Worm (Caenorhabditis elegans) whole organism, late embryonic: Measurements from ENCODE around the gene fut-6.

ENCODE experiments used
- C08G9.2 ChIP-seq: sonication (generic microtip); optimal IDR thresholded peaks from 2 replicates; lab custom pipeline; 2016; ENCODE audit warnings: mild to moderate bottlenecking, missing genetic modification characterization, moderate library complexity, missing compliant biosample characterization
- K02D7.2 ChIP-seq: sonication (generic microtip); optimal IDR thresholded peaks from 2 replicates; lab custom pipeline; 2017; ENCODE audit warnings: mild to moderate bottlenecking, missing genetic modification characterization, missing compliant biosample characterization
- K09A11.1 ChIP-seq: sonication (generic microtip); optimal IDR thresholded peaks from 2 replicates; lab custom pipeline; 2017; ENCODE audit warnings: antibody characterized with exemption, mild to moderate bottlenecking, missing genetic modification characterization, missing compliant biosample characterization; ENCODE audit not compliant: insufficient read depth
- ahr-1 ChIP-seq: sonication (generic microtip); optimal IDR thresholded peaks from 2 replicates; lab custom pipeline; 2016; ENCODE audit warnings: missing genetic modification characterization, missing compliant biosample characterization
- ama-1 ChIP-seq: fragments of 150-350 bp; optimal IDR thresholded peaks from 2 replicates; lab custom pipeline; 2014
- ceh-14 ChIP-seq: sonication (generic microtip); optimal IDR thresholded peaks from 2 replicates; lab custom pipeline; 2016; ENCODE audit warnings: missing genotype, missing genetic modification characterization, missing compliant biosample characterization
- ceh-18 ChIP-seq: sonication (generic microtip); optimal IDR thresholded peaks from 2 replicates; lab custom pipeline; 2016; ENCODE audit warnings: missing genetic modification characterization, missing compliant biosample characterization
- ceh-19 ChIP-seq: fragments of 200-800 bp; sonication (Bioruptor generic); optimal IDR thresholded peaks from 2 replicates; lab custom pipeline; 2018; ENCODE audit warnings: mild to moderate bottlenecking, missing genetic modification characterization, missing compliant biosample characterization
- ceh-31 ChIP-seq: sonication (generic microtip); optimal IDR thresholded peaks from 2 replicates; lab custom pipeline; 2016; ENCODE audit warnings: missing genetic modification characterization, missing compliant biosample characterization
- ceh-34 ChIP-seq: sonication (generic microtip); optimal IDR thresholded peaks from 2 replicates; lab custom pipeline; 2016; ENCODE audit warnings: mild to moderate bottlenecking, missing genetic modification characterization, missing compliant biosample characterization
- ceh-6 ChIP-seq: fragments of 200-800 bp; sonication (Bioruptor generic); optimal IDR thresholded peaks from 2 replicates; lab custom pipeline; 2018; ENCODE audit warnings: mild to moderate bottlenecking, missing genetic modification characterization, missing compliant biosample characterization
- ceh-9 ChIP-seq: sonication (generic microtip); optimal IDR thresholded peaks from 2 replicates; lab custom pipeline; 2016; ENCODE audit warnings: mild to moderate bottlenecking, missing genetic modification characterization, inconsistent platforms, missing compliant biosample characterization
- dve-1 ChIP-seq: sonication (generic microtip); optimal IDR thresholded peaks from 2 replicates; lab custom pipeline; 2017; ENCODE audit warnings: antibody characterized with exemption, mild to moderate bottlenecking, missing genetic modification characterization, missing compliant biosample characterization
- elt-4 ChIP-seq: sonication (generic microtip); optimal IDR thresholded peaks from 2 replicates; lab custom pipeline; 2016; ENCODE audit warnings: missing genetic modification characterization, missing compliant biosample characterization
- eyg-1 ChIP-seq: sonication (generic microtip); optimal IDR thresholded peaks from 2 replicates; lab custom pipeline; 2016; ENCODE audit warnings: missing genotype, missing genetic modification characterization, missing compliant biosample characterization
- gmeb-2 ChIP-seq: sonication (generic microtip); optimal IDR thresholded peaks from 2 replicates; lab custom pipeline; 2016; ENCODE audit warnings: missing genetic modification characterization, inconsistent platforms, missing compliant biosample characterization
- hlh-30 ChIP-seq: sonication (generic microtip); optimal IDR thresholded peaks from 2 replicates; lab custom pipeline; 2017; ENCODE audit warnings: antibody characterized with exemption, missing genetic modification characterization, missing compliant biosample characterization; ENCODE audit not compliant: insufficient read depth
- hlh-6 ChIP-seq: sonication (generic microtip); optimal IDR thresholded peaks from 2 replicates; lab custom pipeline; 2016; ENCODE audit warnings: missing genotype, missing genetic modification characterization, missing compliant biosample characterization
- lim-6 ChIP-seq: sonication (generic microtip); optimal IDR thresholded peaks from 2 replicates; lab custom pipeline; 2016; ENCODE audit warnings: missing genetic modification characterization, missing compliant biosample characterization
- mec-3 ChIP-seq: sonication (generic microtip); optimal IDR thresholded peaks from 2 replicates; lab custom pipeline; 2016; ENCODE audit warnings: borderline replicate concordance, missing genetic modification characterization, missing compliant biosample characterization
- nfya-1 ChIP-seq: sonication (generic microtip); optimal IDR thresholded peaks from 2 replicates; lab custom pipeline; 2017; ENCODE audit warnings: missing genetic modification characterization, mild to moderate bottlenecking, missing compliant biosample characterization, antibody characterized with exemption, moderate library complexity
- nhr-232 ChIP-seq: sonication (generic microtip); optimal IDR thresholded peaks from 2 replicates; lab custom pipeline; 2016; ENCODE audit warnings: missing genetic modification characterization, missing compliant biosample characterization
- npax-4 ChIP-seq: sonication (generic microtip); optimal IDR thresholded peaks from 2 replicates; lab custom pipeline; 2016; ENCODE audit warnings: missing genetic modification characterization, missing compliant biosample characterization
- pat-9 ChIP-seq: fragments of 200-800 bp; sonication (Bioruptor generic); optimal IDR thresholded peaks from 2 replicates; lab custom pipeline; 2018; ENCODE audit warnings: mild to moderate bottlenecking, missing genetic modification characterization, moderate library complexity, missing compliant biosample characterization
- pax-1 ChIP-seq: fragments of 150-350 bp; optimal IDR thresholded peaks from 2 replicates; lab custom pipeline; 2014; ENCODE audit warnings: missing biosample characterization, missing genetic modification characterization
- pha-2 ChIP-seq: sonication (generic microtip); optimal IDR thresholded peaks from 2 replicates; lab custom pipeline; 2017; ENCODE audit warnings: mild to moderate bottlenecking, missing genetic modification characterization, missing compliant biosample characterization
- pros-1 ChIP-seq: fragments of 150-350 bp; optimal IDR thresholded peaks from 2 replicates; lab custom pipeline; 2014; ENCODE audit warnings: missing biosample characterization, missing genetic modification reagents, missing genetic modification characterization
- ref-2 ChIP-seq: sonication (generic microtip); optimal IDR thresholded peaks from 2 replicates; lab custom pipeline; 2016; ENCODE audit warnings: missing genetic modification characterization, missing compliant biosample characterization
- sdc-2 ChIP-seq: sonication (generic microtip); optimal IDR thresholded peaks from 2 replicates; lab custom pipeline; 2016; ENCODE audit warnings: missing genotype, missing genetic modification characterization, missing compliant biosample characterization
- sox-2 ChIP-seq: fragments of 200-800 bp; sonication (Bioruptor generic); IDR thresholded peaks from 2 replicates; pipeline ENCODE4 v1.3.6; 2022; ENCODE audit warnings: missing genetic modification reagents, missing genetic modification characterization, missing compliant biosample characterization
- sox-4 ChIP-seq: sonication (generic microtip); optimal IDR thresholded peaks from 2 replicates; lab custom pipeline; 2017; ENCODE audit warnings: mild to moderate bottlenecking, missing genetic modification characterization, inconsistent platforms, missing compliant biosample characterization
- syd-9 ChIP-seq: sonication (generic microtip); optimal IDR thresholded peaks from 2 replicates; lab custom pipeline; 2016; ENCODE audit warnings: mild to moderate bottlenecking, missing genetic modification characterization, moderate library complexity, missing compliant biosample characterization
- tbx-2 ChIP-seq: sonication (generic microtip); optimal IDR thresholded peaks from 2 replicates; lab custom pipeline; 2016; ENCODE audit warnings: missing genetic modification characterization, missing compliant biosample characterization
- tbx-7 ChIP-seq: sonication (generic microtip); optimal IDR thresholded peaks from 2 replicates; lab custom pipeline; 2016; ENCODE audit warnings: missing genotype, missing genetic modification characterization, missing compliant biosample characterization
- unc-42 ChIP-seq: sonication (generic microtip); optimal IDR thresholded peaks from 2 replicates; lab custom pipeline; 2016; ENCODE audit warnings: missing genotype, missing genetic modification characterization, missing compliant biosample characterization
- ztf-16 ChIP-seq: sonication (generic microtip); optimal IDR thresholded peaks from 2 replicates; lab custom pipeline; 2017; ENCODE audit warnings: missing genetic modification characterization, missing compliant biosample characterization

The fut-6 gene

ce11 chrII:4661278-4661677 is 5.5 kb upstream of the fut-6 start, which contains the start of gene T05A7.13:
T05A7.13 (minus strand) TSS chrII:4661378.
- TF ChIP-seq mec-3 (tag; lab: Kevin White, UChicago): no peak
- TF ChIP-seq gmeb-2 (tag; lab: Kevin White, UChicago): no peak
- TF ChIP-seq nhr-232 (tag; lab: Kevin White, UChicago): no peak
- TF ChIP-seq ceh-19 (GFP tag; lab: Kevin White, UChicago): no peak

DNA sequence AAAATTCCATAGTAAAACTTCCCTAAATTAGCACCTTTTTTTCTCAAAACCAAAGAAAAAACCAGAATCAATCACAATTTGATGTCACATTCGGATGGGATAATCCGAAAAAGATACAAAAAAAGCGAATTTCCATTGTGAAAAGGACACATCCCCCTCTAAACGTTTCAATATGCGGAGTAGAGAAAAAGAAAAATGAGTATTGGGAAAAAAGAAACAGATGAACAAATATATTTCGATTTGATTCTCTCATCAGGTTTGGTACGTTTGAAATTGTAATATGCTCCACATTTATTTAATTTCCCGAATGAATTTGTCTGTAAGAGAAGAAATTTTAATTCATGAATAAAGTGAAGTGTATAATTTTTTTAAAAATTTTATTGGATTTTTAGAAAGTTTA is 2.5 kb upstream of the fut-6 start:
- no peak for TF ChIP-seq hlh-30 (tag; lab: Kevin White, UChicago)
- TF ChIP-seq ama-1 (lab: Kevin White, UChicago): no peak
- TF ChIP-seq pat-9 (tag; lab: Kevin White, UChicago): no peak
- TF ChIP-seq pha-2 (tag; lab: Kevin White, UChicago): no peak
- TF ChIP-seq ahr-1 (tag; lab: Kevin White, UChicago): no peak
- no peak for TF ChIP-seq eyg-1
- TF ChIP-seq mec-3 (tag; lab: Kevin White, UChicago): no peak
- TF ChIP-seq pros-1 (tag; lab: Kevin White, UChicago): no peak
- TF ChIP-seq sox-4 (tag; lab: Kevin White, UChicago): no peak
- TF ChIP-seq ceh-31 (tag; lab: Kevin White, UChicago): no peak
- TF ChIP-seq ceh-18 (tag; lab: Kevin White, UChicago): no peak
- no peak for TF ChIP-seq dve-1 (tag; lab: Kevin White, UChicago)
- no peak for TF ChIP-seq hlh-6 (tag; lab: Kevin White, UChicago)
- TF ChIP-seq ztf-16 (tag; lab: Kevin White, UChicago): no peak
- no peak for TF ChIP-seq syd-9 (tag; lab: Kevin White, UChicago)
- no peak for TF ChIP-seq K09A11.1 (tag; lab: Kevin White, UChicago)
- no peak for TF ChIP-seq ceh-9 (tag; lab: Kevin White, UChicago)
- TF ChIP-seq elt-4: no peak

DNA sequence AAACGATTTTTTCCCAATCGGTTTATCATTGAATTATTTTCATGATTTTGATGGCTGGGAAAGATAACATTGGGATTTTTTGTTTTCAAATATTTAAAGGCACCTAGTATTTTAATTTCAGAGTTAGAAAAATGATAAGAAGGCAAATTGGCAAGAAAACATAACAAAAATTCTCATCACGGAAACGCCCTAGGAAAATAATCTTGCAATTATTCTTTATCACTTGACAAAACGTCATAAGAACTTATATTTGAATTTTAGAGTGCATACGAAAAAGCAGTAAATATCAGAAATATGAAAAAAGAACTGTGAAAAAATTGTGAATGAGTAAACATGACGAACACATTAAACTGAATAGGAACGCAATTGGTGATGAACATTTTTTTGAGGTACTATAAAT is 1.6 kb upstream of the fut-6 start:
- TF ChIP-seq ceh-6 (GFP tag; lab: Kevin White, UChicago): no peak
- TF ChIP-seq K02D7.2: no peak
- no peak for TF ChIP-seq ceh-19 (GFP tag; lab: Kevin White, UChicago)
- TF ChIP-seq C08G9.2 (tag; lab: Kevin White, UChicago): no peak
- no peak for TF ChIP-seq npax-4 (tag; lab: Kevin White, UChicago)

ce11 chrII:4650072-4650471 is 5.7 kb downstream of the fut-6 start:
- TF ChIP-seq pax-1 (tag; lab: Kevin White, UChicago) (peak; percentile 8), lim-6 (no peak), K02D7.2 (no peak), ceh-14 (no peak), sox-2 (GFP tag; lab: Robert Waterston, UW) (no peak), ahr-1 (tag; lab: Kevin White, UChicago) (no peak)

- no peak for TF ChIP-seq pax-1 (tag; lab: Kevin White, UChicago)
- TF ChIP-seq sdc-2 (tag; lab: Kevin White, UChicago): no peak
- no peak for TF ChIP-seq tbx-7 (tag; lab: Kevin White, UChicago)
- peak; percentile 44 for TF ChIP-seq tbx-2 (tag; lab: Kevin White, UChicago)
- TF ChIP-seq, all 69 proteins: peak for 1
Measured at ce11 chrII:4648785-4649184, 6.9 kb downstream of the fut-6 start, which contains the start of gene lgc-27. lgc-27 (plus strand) TSS chrII:4649085.

DNA sequence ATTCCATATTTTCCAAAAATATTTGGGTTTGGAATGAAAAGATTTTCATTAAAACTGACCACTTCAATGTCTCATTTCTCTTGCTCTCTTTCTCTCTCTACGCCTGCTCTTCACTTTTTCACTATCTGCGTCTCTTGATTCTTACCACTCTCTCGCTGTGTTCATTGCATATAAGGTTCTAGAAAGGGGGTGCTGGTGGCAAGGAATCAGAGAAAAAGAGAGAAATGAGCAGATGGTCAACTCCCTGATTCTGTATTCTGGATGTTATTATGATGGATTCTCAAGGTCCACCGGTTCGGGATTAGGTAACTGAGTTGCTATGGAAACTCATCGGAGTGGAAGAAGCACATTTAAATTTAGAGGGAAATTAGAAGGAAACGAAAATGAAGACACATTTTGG is 15.0 kb downstream of the fut-6 start:
- TF ChIP-seq ref-2 (tag; lab: Kevin White, UChicago): peak; percentile 22
- no peak for TF ChIP-seq ceh-34 (tag; lab: Kevin White, UChicago)
- TF ChIP-seq ceh-14: no peak
- TF ChIP-seq unc-42: no peak
- TF ChIP-seq nfya-1: peak; percentile 38
- no peak for TF ChIP-seq npax-4 (tag; lab: Kevin White, UChicago)
- TF ChIP-seq, all 69 proteins: peak for 2
